Worm (Caenorhabditis elegans) whole organism, late embryonic: ENCODE data around the gene K12H4.3.

Experiments used
- F13H6.1 ChIP-seq: sonication (generic microtip); optimal IDR thresholded peaks from 2 replicates; lab custom pipeline; 2016; ENCODE audit warnings: missing genetic modification characterization, missing compliant biosample characterization
- K02D7.2 ChIP-seq: sonication (generic microtip); optimal IDR thresholded peaks from 2 replicates; lab custom pipeline; 2017; ENCODE audit warnings: mild to moderate bottlenecking, missing genetic modification characterization, missing compliant biosample characterization
- T23F11.4 ChIP-seq: fragments of 200-800 bp; sonication (Bioruptor generic); optimal IDR thresholded peaks from 2 replicates; lab custom pipeline; 2018; ENCODE audit warnings: mild to moderate bottlenecking, missing genetic modification characterization, missing compliant biosample characterization
- ahr-1 ChIP-seq: sonication (generic microtip); optimal IDR thresholded peaks from 2 replicates; lab custom pipeline; 2016; ENCODE audit warnings: missing genetic modification characterization, missing compliant biosample characterization
- ama-1 ChIP-seq: fragments of 150-350 bp; optimal IDR thresholded peaks from 2 replicates; lab custom pipeline; 2014
- ceh-14 ChIP-seq: sonication (generic microtip); optimal IDR thresholded peaks from 2 replicates; lab custom pipeline; 2016; ENCODE audit warnings: missing genotype, missing genetic modification characterization, missing compliant biosample characterization
- ceh-22 ChIP-seq: sonication (generic microtip); optimal IDR thresholded peaks from 2 replicates; lab custom pipeline; 2017; ENCODE audit warnings: missing biosample characterization, missing genetic modification characterization
- ceh-24 ChIP-seq: sonication (generic microtip); optimal IDR thresholded peaks from 2 replicates; lab custom pipeline; 2016; ENCODE audit warnings: mild to moderate bottlenecking, missing genetic modification characterization, missing compliant biosample characterization
- ceh-30 ChIP-seq: fragments of 150-350 bp; optimal IDR thresholded peaks from 2 replicates; lab custom pipeline; 2014; ENCODE audit warnings: missing biosample characterization, missing genetic modification characterization
- ceh-31 ChIP-seq: sonication (generic microtip); optimal IDR thresholded peaks from 2 replicates; lab custom pipeline; 2016; ENCODE audit warnings: missing genetic modification characterization, missing compliant biosample characterization
- ceh-48 ChIP-seq: sonication (generic microtip); optimal IDR thresholded peaks from 2 replicates; lab custom pipeline; 2016; ENCODE audit warnings: missing genetic modification characterization, inconsistent platforms, missing compliant biosample characterization
- ceh-6 ChIP-seq: fragments of 200-800 bp; sonication (Bioruptor generic); optimal IDR thresholded peaks from 2 replicates; lab custom pipeline; 2018; ENCODE audit warnings: mild to moderate bottlenecking, missing genetic modification characterization, missing compliant biosample characterization
- che-1 ChIP-seq: sonication (generic microtip); optimal IDR thresholded peaks from 2 replicates; lab custom pipeline; 2016; ENCODE audit warnings: mild to moderate bottlenecking, missing genetic modification characterization, missing compliant biosample characterization
- dmd-4 ChIP-seq: sonication (generic microtip); optimal IDR thresholded peaks from 2 replicates; lab custom pipeline; 2016; ENCODE audit warnings: borderline replicate concordance, missing genetic modification characterization, missing compliant biosample characterization
- dve-1 ChIP-seq: sonication (generic microtip); optimal IDR thresholded peaks from 2 replicates; lab custom pipeline; 2017; ENCODE audit warnings: antibody characterized with exemption, mild to moderate bottlenecking, missing genetic modification characterization, missing compliant biosample characterization
- elt-4 ChIP-seq: sonication (generic microtip); optimal IDR thresholded peaks from 2 replicates; lab custom pipeline; 2016; ENCODE audit warnings: missing genetic modification characterization, missing compliant biosample characterization
- ets-4 ChIP-seq: sonication (generic microtip); optimal IDR thresholded peaks from 2 replicates; lab custom pipeline; 2016; ENCODE audit warnings: missing genetic modification characterization, missing compliant biosample characterization
- fax-1 ChIP-seq: sonication (generic microtip); optimal IDR thresholded peaks from 2 replicates; lab custom pipeline; 2016; ENCODE audit warnings: missing genotype, missing genetic modification characterization, missing compliant biosample characterization
- fkh-10 ChIP-seq: fragments of 150-350 bp; optimal IDR thresholded peaks from 2 replicates; lab custom pipeline; 2014; ENCODE audit warnings: missing biosample characterization, missing genetic modification reagents, missing genetic modification characterization
- hlh-13 ChIP-seq: fragments of 200-800 bp; sonication (Bioruptor generic); optimal IDR thresholded peaks from 2 replicates; lab custom pipeline; 2018; ENCODE audit warnings: mild to moderate bottlenecking, missing genetic modification characterization, missing compliant biosample characterization
- hlh-30 ChIP-seq: sonication (generic microtip); optimal IDR thresholded peaks from 2 replicates; lab custom pipeline; 2017; ENCODE audit warnings: antibody characterized with exemption, missing genetic modification characterization, missing compliant biosample characterization; ENCODE audit not compliant: insufficient read depth
- hlh-6 ChIP-seq: sonication (generic microtip); optimal IDR thresholded peaks from 2 replicates; lab custom pipeline; 2016; ENCODE audit warnings: missing genotype, missing genetic modification characterization, missing compliant biosample characterization
- hlh-8 ChIP-seq: sonication (generic microtip); optimal IDR thresholded peaks from 2 replicates; lab custom pipeline; 2016; ENCODE audit warnings: missing genotype, missing genetic modification characterization, missing compliant biosample characterization
- lim-6 ChIP-seq: sonication (generic microtip); optimal IDR thresholded peaks from 2 replicates; lab custom pipeline; 2016; ENCODE audit warnings: missing genetic modification characterization, missing compliant biosample characterization
- madf-2 ChIP-seq: sonication (generic microtip); optimal IDR thresholded peaks from 2 replicates; lab custom pipeline; 2017; ENCODE audit warnings: missing genetic modification characterization, missing compliant biosample characterization
- mec-3 ChIP-seq: sonication (generic microtip); optimal IDR thresholded peaks from 2 replicates; lab custom pipeline; 2016; ENCODE audit warnings: borderline replicate concordance, missing genetic modification characterization, missing compliant biosample characterization
- odd-2 ChIP-seq: sonication (generic microtip); optimal IDR thresholded peaks from 2 replicates; lab custom pipeline; 2017; ENCODE audit warnings: antibody characterized with exemption, mild to moderate bottlenecking, missing genetic modification characterization, missing compliant biosample characterization
- pax-1 ChIP-seq: fragments of 150-350 bp; optimal IDR thresholded peaks from 2 replicates; lab custom pipeline; 2014; ENCODE audit warnings: missing biosample characterization, missing genetic modification characterization
- pha-4 ChIP-seq: fragments of 150-350 bp; optimal IDR thresholded peaks from 2 replicates; lab custom pipeline; 2018; ENCODE audit warnings: missing biosample characterization, missing genetic modification reagents, missing genetic modification characterization
- pros-1 ChIP-seq: fragments of 150-350 bp; optimal IDR thresholded peaks from 2 replicates; lab custom pipeline; 2014; ENCODE audit warnings: missing biosample characterization, missing genetic modification reagents, missing genetic modification characterization
- ref-2 ChIP-seq: sonication (generic microtip); optimal IDR thresholded peaks from 2 replicates; lab custom pipeline; 2016; ENCODE audit warnings: missing genetic modification characterization, missing compliant biosample characterization
- rnt-1 ChIP-seq: sonication (generic microtip); optimal IDR thresholded peaks from 2 replicates; lab custom pipeline; 2016; ENCODE audit warnings: missing genetic modification characterization, missing compliant biosample characterization
- sdc-2 ChIP-seq: sonication (generic microtip); optimal IDR thresholded peaks from 2 replicates; lab custom pipeline; 2016; ENCODE audit warnings: missing genotype, missing genetic modification characterization, missing compliant biosample characterization
- syd-9 ChIP-seq: sonication (generic microtip); optimal IDR thresholded peaks from 2 replicates; lab custom pipeline; 2016; ENCODE audit warnings: mild to moderate bottlenecking, missing genetic modification characterization, moderate library complexity, missing compliant biosample characterization
- unc-3 ChIP-seq, 2 experiments: fragments of 200-800 bp in 1 of 2; sonication (Bioruptor generic) in 1 of 2; sonication (generic microtip) in 1 of 2; conservative IDR thresholded peaks in 1 of 2; optimal IDR thresholded peaks in 1 of 2; 2 replicates each; pipeline versions ENCODE4 v1.3.6 to Lab custom; 2016 to 2022; ENCODE audit warnings: missing compliant biosample characterization in 2 of 2, missing genetic modification characterization in 2 of 2, missing genetic modification reagents in 1 of 2
- unc-42 ChIP-seq: sonication (generic microtip); optimal IDR thresholded peaks from 2 replicates; lab custom pipeline; 2016; ENCODE audit warnings: missing genotype, missing genetic modification characterization, missing compliant biosample characterization

K12H4.3 gene

DNA sequence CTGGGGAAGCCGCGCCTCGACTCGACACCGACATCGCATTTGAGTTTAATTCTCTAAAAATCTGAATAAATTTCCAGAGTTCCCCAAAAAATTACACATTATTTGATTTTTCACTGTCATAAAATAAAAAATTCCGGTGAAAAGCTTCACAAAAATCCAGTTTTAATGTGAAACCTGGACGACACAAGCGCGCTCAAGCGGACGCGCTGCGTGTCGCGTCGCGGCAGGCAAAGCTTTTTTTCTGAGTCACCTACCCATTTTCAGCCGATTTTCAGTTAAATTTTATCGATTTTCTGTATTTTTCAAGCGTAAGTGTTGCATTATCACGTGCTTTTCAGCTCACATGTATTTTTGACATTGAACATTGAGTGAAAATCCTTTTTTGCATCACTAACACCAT, 36.1 kb upstream of the K12H4.3 start, which contains the start of gene cit-1.1:
cit-1.1 (minus strand) TSS at position 53 of the 400 bp plus-strand sequence.
- peak; percentile 22 for TF ChIP-seq hlh-30
- TF ChIP-seq ceh-24: no peak

ce11 chrIII:8010260-8010822, 35.5 kb upstream of the K12H4.3 start, which contains the start of gene cit-1.2:
Gene cit-1.2 (plus strand): TSS chrIII:8010772.
- TF ChIP-seq ceh-48 (tag; lab: Kevin White, UChicago) (peak; percentile 11), T23F11.4 (GFP tag; lab: Kevin White, UChicago) (no peak), ahr-1 (tag; lab: Kevin White, UChicago) (no peak)

DNA sequence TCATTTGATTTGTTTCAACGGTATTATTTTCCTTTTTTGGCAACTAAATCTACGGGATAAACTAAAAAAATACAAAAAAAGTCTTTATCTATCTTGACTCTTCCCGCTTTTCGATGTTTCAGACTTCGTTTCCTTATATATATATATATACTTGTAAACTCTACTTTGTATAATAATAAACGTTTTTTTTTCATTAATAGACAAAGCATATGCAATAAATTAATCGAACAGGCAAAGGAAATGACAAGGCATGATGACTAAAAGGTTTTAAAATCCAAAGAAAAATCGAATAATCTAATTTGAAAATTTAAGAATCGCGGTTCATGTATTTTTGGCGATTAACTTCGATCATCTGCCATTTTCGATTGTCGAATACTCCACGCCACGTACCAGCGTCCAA, 32.3 kb upstream of the K12H4.3 start:
- TF ChIP-seq fkh-10 (GFP tag; lab: Kevin White, UChicago) (no peak), che-1 (tag; lab: Kevin White, UChicago) (no peak), dve-1 (tag; lab: Kevin White, UChicago) (no peak), lim-6 (tag; lab: Kevin White, UChicago) (no peak), mec-3 (tag; lab: Kevin White, UChicago) (no peak), ahr-1 (tag; lab: Kevin White, UChicago) (no peak), hlh-13 (no peak), madf-2 (tag; lab: Kevin White, UChicago) (no peak), ama-1 (lab: Kevin White, UChicago) (no peak), F13H6.1 (tag; lab: Kevin White, UChicago) (no peak), dmd-4 (no peak), fax-1 (tag; lab: Kevin White, UChicago) (no peak), unc-42 (tag; lab: Kevin White, UChicago) (no peak), unc-3 (GFP tag; conservative IDR thresholded peaks at IDR 0.05; lab: Robert Waterston, UW) (no peak), unc-3 (tag; optimal IDR thresholded peaks at IDR 0.05; lab: Kevin White, UChicago) (no peak), pha-4 (no peak), sdc-2 (no peak), ceh-31 (tag; lab: Kevin White, UChicago) (no peak)

- TF ChIP-seq elt-4 (tag; lab: Kevin White, UChicago): no peak
- TF ChIP-seq hlh-6: no peak
- TF ChIP-seq K02D7.2: no peak
- no peak for TF ChIP-seq rnt-1 (tag; lab: Kevin White, UChicago)
- TF ChIP-seq ceh-6 (GFP tag; lab: Kevin White, UChicago): no peak
Observed at ce11 chrIII:8016438-8016837, 29.4 kb upstream of the K12H4.3 start, which contains the start of gene F44B9.5. Gene F44B9.5 (minus strand): TSS chrIII:8016538.

DNA sequence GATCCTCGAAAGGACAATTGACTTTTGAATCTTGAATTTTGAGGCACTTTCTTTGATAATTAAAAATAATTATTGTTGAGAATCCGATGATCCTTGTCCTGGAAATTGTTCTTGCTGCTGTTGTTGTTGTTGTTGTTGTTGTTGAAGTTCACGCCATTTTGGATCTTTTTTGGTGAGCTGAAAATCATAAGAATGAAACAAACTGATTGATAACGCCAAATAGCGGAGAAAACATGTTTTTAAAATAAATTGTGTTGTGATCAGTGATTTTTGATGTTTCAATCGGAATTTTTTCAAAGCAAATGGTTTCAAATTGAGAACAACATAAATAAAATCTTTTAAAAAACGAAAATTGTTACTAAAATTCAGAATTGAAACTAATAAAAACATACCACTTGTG, 28.8 kb upstream of the K12H4.3 start:
- TF ChIP-seq ceh-30 (tag; lab: Kevin White, UChicago): no peak
- TF ChIP-seq hlh-8 (tag; lab: Kevin White, UChicago): no peak
- no peak for TF ChIP-seq mec-3 (tag; lab: Kevin White, UChicago)
- no peak for TF ChIP-seq ceh-14 (tag; lab: Kevin White, UChicago)
- no peak for TF ChIP-seq ref-2
- no peak for TF ChIP-seq madf-2 (tag; lab: Kevin White, UChicago)
- no peak for TF ChIP-seq K02D7.2
- no peak for TF ChIP-seq ets-4
- TF ChIP-seq ceh-6 (GFP tag; lab: Kevin White, UChicago): no peak
- TF ChIP-seq fkh-10 (GFP tag; lab: Kevin White, UChicago): no peak
- TF ChIP-seq syd-9 (tag; lab: Kevin White, UChicago): no peak
- no peak for TF ChIP-seq elt-4 (tag; lab: Kevin White, UChicago)
- TF ChIP-seq pros-1 (tag; lab: Kevin White, UChicago): no peak
- TF ChIP-seq ceh-24: no peak
- no peak for TF ChIP-seq ceh-22
- no peak for TF ChIP-seq unc-42 (tag; lab: Kevin White, UChicago)
- TF ChIP-seq odd-2 (tag; lab: Kevin White, UChicago): no peak
- no peak for TF ChIP-seq pax-1
